Fruit fly (Drosophila melanogaster) whole organism, embryonic: Measurements from ENCODE around the gene Ssadh.

Source experiments
- ATbp ChIP-seq: fragments of 200-800 bp; sonication (Bioruptor generic); optimal IDR thresholded peaks from 2 replicates; lab custom pipeline; 2017; ENCODE audit warnings: missing biosample characterization, mild to moderate bottlenecking, missing genetic modification characterization, missing genetic modification reagents
- Asciz ChIP-seq: fragments of 200-800 bp; sonication (Bioruptor generic); optimal IDR thresholded peaks from 2 replicates; lab custom pipeline; 2017; ENCODE audit warnings: missing biosample characterization, mild to moderate bottlenecking, missing genetic modification characterization, missing genetic modification reagents
- B-H1 ChIP-seq: fragments of 200-800 bp; sonication (Bioruptor generic); IDR thresholded peaks from 3 replicates; pipeline ENCODE4 v1.3.6; 2022; ENCODE audit warnings: missing biosample characterization, missing genetic modification characterization
- C15 ChIP-seq: fragments of 200-800 bp; sonication (Bioruptor generic); IDR thresholded peaks from 3 replicates; pipeline ENCODE4 v1.3.6; 2022; ENCODE audit warnings: missing biosample characterization, missing genetic modification characterization
- CG10209 ChIP-seq: fragments of 200-800 bp; sonication (Bioruptor generic); optimal IDR thresholded peaks from 3 replicates; lab custom pipeline; 2017; ENCODE audit warnings: missing biosample characterization, mild to moderate bottlenecking, missing genetic modification characterization, missing genetic modification reagents
- CG10431 ChIP-seq: fragments of 200-800 bp; sonication (Bioruptor generic); optimal IDR thresholded peaks from 3 replicates; lab custom pipeline; 2018; ENCODE audit warnings: missing biosample characterization, mild to moderate bottlenecking, missing genetic modification characterization
- CG10979 ChIP-seq: fragments of 200-800 bp; sonication (Bioruptor generic); optimal IDR thresholded peaks from 2 replicates; lab custom pipeline; 2018; ENCODE audit warnings: missing biosample characterization, mild to moderate bottlenecking, missing genetic modification characterization, moderate library complexity
- CG13624 ChIP-seq: fragments of 200-800 bp; sonication (Bioruptor generic); optimal IDR thresholded peaks from 2 replicates; lab custom pipeline; 2016; ENCODE audit warnings: missing biosample characterization, missing genetic modification characterization
- CG13894 ChIP-seq: fragments of 200-800 bp; sonication (Bioruptor generic); optimal IDR thresholded peaks from 3 replicates; lab custom pipeline; 2018; ENCODE audit warnings: missing biosample characterization, mild to moderate bottlenecking, missing genetic modification characterization, moderate library complexity
- CG14667 ChIP-seq: fragments of 200-800 bp; sonication (Bioruptor generic); IDR thresholded peaks from 2 replicates; pipeline ENCODE4 v1.3.6; 2022; ENCODE audit warnings: missing biosample characterization, missing genetic modification characterization
- CG30431 ChIP-seq: fragments of 200-800 bp; sonication (Bioruptor generic); optimal IDR thresholded peaks from 2 replicates; lab custom pipeline; 2017; ENCODE audit warnings: missing biosample characterization, missing genetic modification characterization
- CG31441 ChIP-seq: fragments of 200-800 bp; sonication (Bioruptor generic); IDR thresholded peaks from 2 replicates; pipeline ENCODE4 v1.3.6; 2022; ENCODE audit warnings: missing biosample characterization, missing genetic modification characterization
- CG33213 ChIP-seq: fragments of 200-800 bp; sonication (Bioruptor generic); optimal IDR thresholded peaks from 3 replicates; lab custom pipeline; 2016; ENCODE audit warnings: missing biosample characterization, missing genetic modification characterization
- CG8089 ChIP-seq: fragments of 200-800 bp; sonication (Bioruptor generic); optimal IDR thresholded peaks from 3 replicates; lab custom pipeline; 2016; ENCODE audit warnings: missing biosample characterization, missing genetic modification characterization
- CG8924 ChIP-seq: fragments of 200-800 bp; optimal IDR thresholded peaks from 3 replicates; lab custom pipeline; 2019; ENCODE audit warnings: missing biosample characterization, mild to moderate bottlenecking, missing genetic modification characterization, moderate library complexity
- CG9437 ChIP-seq: fragments of 200-800 bp; sonication (Bioruptor generic); optimal IDR thresholded peaks from 2 replicates; lab custom pipeline; 2018; ENCODE audit warnings: missing biosample characterization, mild to moderate bottlenecking, missing genetic modification characterization
- CG9609 ChIP-seq: fragments of 200-800 bp; sonication (Bioruptor generic); optimal IDR thresholded peaks from 3 replicates; lab custom pipeline; 2016; ENCODE audit warnings: missing biosample characterization, missing genetic modification characterization
- Deaf1 ChIP-seq: fragments of 200-800 bp; optimal IDR thresholded peaks from 3 replicates; lab custom pipeline; 2019; ENCODE audit warnings: missing biosample characterization, mild to moderate bottlenecking, missing genetic modification characterization, moderate library complexity
- Doc3 ChIP-seq: fragments of 200-800 bp; sonication (Bioruptor generic); IDR thresholded peaks from 3 replicates; pipeline ENCODE4 v1.3.6; 2022; ENCODE audit warnings: missing biosample characterization, missing genetic modification characterization; ENCODE audit not compliant: partially characterized antibody
- HmgZ ChIP-seq: fragments of 200-800 bp; sonication (Bioruptor generic); optimal IDR thresholded peaks from 2 replicates; lab custom pipeline; 2018; ENCODE audit warnings: missing biosample characterization, mild to moderate bottlenecking, missing genetic modification characterization
- Lhr ChIP-seq: fragments of 200-800 bp; sonication (Bioruptor generic); optimal IDR thresholded peaks from 3 replicates; lab custom pipeline; 2017; ENCODE audit warnings: mild to moderate bottlenecking, missing biosample characterization, missing genetic modification reagents, missing genetic modification characterization
- Lim3 ChIP-seq: fragments of 200-800 bp; sonication (Bioruptor generic); IDR thresholded peaks from 2 replicates; pipeline ENCODE4 v1.3.6; 2022; ENCODE audit warnings: missing biosample characterization, missing genetic modification characterization
- MTF-1 ChIP-seq: fragments of 200-800 bp; sonication (Bioruptor generic); optimal IDR thresholded peaks from 2 replicates; lab custom pipeline; 2018; ENCODE audit warnings: missing biosample characterization, mild to moderate bottlenecking, missing genetic modification characterization, borderline replicate concordance
- Mrtf ChIP-seq: fragments of 200-800 bp; sonication (Bioruptor generic); IDR thresholded peaks from 3 replicates; pipeline ENCODE4 v1.3.6; 2022; ENCODE audit warnings: missing biosample characterization, missing genetic modification characterization
- Ptx1 ChIP-seq: fragments of 200-800 bp; sonication (Bioruptor generic); IDR thresholded peaks from 2 replicates; pipeline ENCODE4 v1.3.6; 2022; ENCODE audit warnings: missing biosample characterization, missing genetic modification characterization
- TFAM ChIP-seq: fragments of 200-800 bp; sonication (Bioruptor generic); optimal IDR thresholded peaks from 2 replicates; lab custom pipeline; 2017; ENCODE audit warnings: missing biosample characterization, missing genetic modification characterization, inconsistent platforms
- Taf1 ChIP-seq: fragments of 200-800 bp; sonication (Bioruptor generic); IDR thresholded peaks from 2 replicates; pipeline ENCODE4 v1.3.6; 2022; ENCODE audit warnings: missing biosample characterization, missing genetic modification characterization
- Vsx1 ChIP-seq: fragments of 200-800 bp; sonication (Bioruptor generic); optimal IDR thresholded peaks from 2 replicates; lab custom pipeline; 2017; ENCODE audit warnings: missing biosample characterization, mild to moderate bottlenecking, missing genetic modification characterization, missing genetic modification reagents
- al ChIP-seq: fragments of 200-800 bp; sonication (Bioruptor generic); IDR thresholded peaks from 2 replicates; pipeline ENCODE4 v1.3.6; 2022; ENCODE audit warnings: missing biosample characterization, missing genetic modification characterization
- br ChIP-seq: fragments of >200 bp; optimal IDR thresholded peaks from 2 replicates; lab custom pipeline; 2017
- corto ChIP-seq: fragments of 200-800 bp; sonication (Bioruptor generic); optimal IDR thresholded peaks from 2 replicates; lab custom pipeline; 2016; ENCODE audit warnings: missing biosample characterization, mild to moderate bottlenecking, missing genetic modification characterization, moderate library complexity
- da ChIP-seq: fragments of 200-800 bp; sonication (Bioruptor generic); optimal IDR thresholded peaks from 2 replicates; lab custom pipeline; 2016; ENCODE audit warnings: missing biosample characterization, missing genetic modification characterization
- ewg ChIP-seq: fragments of 200-800 bp; sonication (Bioruptor generic); optimal IDR thresholded peaks from 3 replicates; lab custom pipeline; 2017; ENCODE audit warnings: mild to moderate bottlenecking, missing biosample characterization, missing genetic modification reagents, missing genetic modification characterization
- fu2 ChIP-seq: fragments of 200-800 bp; sonication (Bioruptor generic); optimal IDR thresholded peaks from 2 replicates; lab custom pipeline; 2016; ENCODE audit warnings: missing biosample characterization, missing genetic modification characterization
- gce ChIP-seq: fragments of 200-800 bp; sonication (Bioruptor generic); IDR thresholded peaks from 3 replicates; pipeline ENCODE4 v1.3.6; 2022; ENCODE audit warnings: missing biosample characterization, missing genetic modification characterization
- gcm ChIP-seq: fragments of 200-800 bp; sonication (Bioruptor generic); optimal IDR thresholded peaks from 2 replicates; lab custom pipeline; 2019; ENCODE audit warnings: missing biosample characterization, mild to moderate bottlenecking, missing genetic modification characterization, moderate library complexity
- gt ChIP-seq: fragments of 200-800 bp; sonication (Bioruptor generic); IDR thresholded peaks from 2 replicates; pipeline ENCODE4 v1.3.6; 2022; ENCODE audit warnings: missing biosample characterization, missing genetic modification characterization
- hbn ChIP-seq: fragments of 200-800 bp; sonication (Bioruptor generic); IDR thresholded peaks from 2 replicates; pipeline ENCODE4 v1.3.6; 2022; ENCODE audit warnings: missing biosample characterization, missing genetic modification characterization; ENCODE audit not compliant: partially characterized antibody
- insv ChIP-seq, 2 experiments: fragments of 200-800 bp; sonication (Bioruptor generic); optimal IDR thresholded peaks; 3 replicates each; lab custom pipeline; 2016 to 2018; ENCODE audit warnings: missing biosample characterization in 2 of 2, missing genetic modification characterization in 2 of 2
- org-1 ChIP-seq: fragments of 200-800 bp; sonication (Bioruptor generic); optimal IDR thresholded peaks from 2 replicates; lab custom pipeline; 2017; ENCODE audit warnings: missing biosample characterization, missing genetic modification characterization
- pfk ChIP-seq: fragments of 200-800 bp; sonication (Bioruptor generic); optimal IDR thresholded peaks from 2 replicates; lab custom pipeline; 2018; ENCODE audit warnings: missing biosample characterization, mild to moderate bottlenecking, missing genetic modification characterization, moderate library complexity
- prd ChIP-seq, 3 experiments: fragments of >200 bp in 2 of 3; fragments of 200-800 bp in 1 of 3; sonication (Bioruptor generic) in 1 of 3; optimal IDR thresholded peaks in 2 of 3; IDR thresholded peaks in 1 of 3; 2 replicates in 2 of 3; 3 replicates in 1 of 3; pipeline versions ENCODE4 v1.3.6 to Lab custom; 2017 to 2022; ENCODE audit warnings: missing biosample characterization in 1 of 3, missing genetic modification characterization in 1 of 3
- repo ChIP-seq: fragments of 200-800 bp; sonication (Bioruptor generic); optimal IDR thresholded peaks from 2 replicates; lab custom pipeline; 2016; ENCODE audit warnings: missing biosample characterization, missing genetic modification characterization
- rib ChIP-seq: fragments of 200-800 bp; sonication (Bioruptor generic); IDR thresholded peaks from 2 replicates; pipeline ENCODE4 v1.3.6; 2022; ENCODE audit warnings: missing biosample characterization, missing genetic modification characterization
- scrt ChIP-seq: fragments of 200-800 bp; sonication (Bioruptor generic); optimal IDR thresholded peaks from 2 replicates; lab custom pipeline; 2018; ENCODE audit warnings: missing biosample characterization, mild to moderate bottlenecking, missing genetic modification characterization, moderate library complexity
- sisA ChIP-seq: fragments of 200-800 bp; sonication (Bioruptor generic); IDR thresholded peaks from 2 replicates; pipeline ENCODE4 v1.3.6; 2022; ENCODE audit warnings: missing biosample characterization, missing genetic modification characterization
- tap ChIP-seq: fragments of 200-800 bp; optimal IDR thresholded peaks from 3 replicates; lab custom pipeline; 2019; ENCODE audit warnings: missing biosample characterization, mild to moderate bottlenecking, missing genetic modification characterization, moderate library complexity
- tin ChIP-seq: fragments of 200-800 bp; sonication (Bioruptor generic); optimal IDR thresholded peaks from 3 replicates; lab custom pipeline; 2016; ENCODE audit warnings: missing biosample characterization, missing genetic modification characterization
- tx ChIP-seq: fragments of 200-800 bp; sonication (Bioruptor generic); optimal IDR thresholded peaks from 2 replicates; lab custom pipeline; 2016; ENCODE audit warnings: missing biosample characterization, missing genetic modification characterization
- zen ChIP-seq: fragments of 200-800 bp; sonication (Bioruptor generic); optimal IDR thresholded peaks from 3 replicates; lab custom pipeline; 2018; ENCODE audit warnings: missing biosample characterization, mild to moderate bottlenecking, missing genetic modification characterization, moderate library complexity

Ssadh gene

DNA sequence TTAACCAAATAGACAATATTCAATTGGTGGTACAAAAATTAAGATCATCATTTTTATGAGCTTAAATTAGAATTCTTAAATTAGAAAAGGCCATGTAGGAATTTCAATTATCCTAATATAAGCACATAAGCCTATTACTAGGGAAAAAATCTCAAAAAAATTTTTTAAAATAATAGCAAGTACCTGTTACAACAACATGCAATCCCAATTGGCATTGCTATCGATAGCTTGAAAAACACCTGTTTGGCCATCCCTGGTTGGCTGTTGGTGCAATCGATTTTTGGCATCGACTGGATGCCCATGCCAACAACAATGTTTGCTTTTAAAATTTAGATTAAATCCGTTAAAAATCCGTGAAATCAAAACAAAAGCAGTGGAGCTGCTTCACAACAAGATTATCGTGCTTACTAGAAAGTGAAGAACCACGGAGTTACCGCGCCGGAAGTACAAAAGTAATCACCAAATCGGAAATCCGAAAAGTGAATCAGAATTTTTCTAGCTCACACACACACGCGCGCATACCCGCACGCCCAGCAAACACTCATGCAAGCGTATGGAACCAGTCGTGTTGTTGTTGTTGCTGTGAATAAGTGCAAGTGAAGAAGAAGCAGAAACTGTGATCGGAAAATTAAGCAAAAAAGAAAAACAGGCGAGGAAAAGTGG lies 34.9 kb upstream of the Ssadh start, which contains the start of gene RASSF8 (continued):
- TF ChIP-seq tx (GFP tag; lab: Kevin White, UChicago) (no peak), ewg (no peak), CG30431 (GFP tag; lab: Kevin White, UChicago) (no peak), rib (GFP tag; lab: Robert Waterston, UW) (no peak), Taf1 (GFP tag; lab: Robert Waterston, UW) (no peak), gt (GFP tag; lab: Robert Waterston, UW) (no peak), Vsx1 (no peak), CG10979 (tag; lab: Kevin White, UChicago) (no peak), MTF-1 (GFP tag; lab: Kevin White, UChicago) (no peak), pfk (GFP tag; lab: Kevin White, UChicago) (no peak), repo (GFP tag; lab: Kevin White, UChicago) (no peak), org-1 (GFP tag; lab: Kevin White, UChicago) (no peak), br (no peak), Lim3 (no peak), CG14667 (GFP tag; lab: Robert Waterston, UW) (no peak), CG8924 (tag; lab: Kevin White, UChicago) (no peak), tin (GFP tag; lab: Kevin White, UChicago) (peak; percentile 10), scrt (GFP tag; lab: Kevin White, UChicago) (no peak), Lhr (GFP tag; lab: Kevin White, UChicago) (no peak), tap (tag; lab: Kevin White, UChicago) (no peak), CG13894 (tag; lab: Kevin White, UChicago) (peak; percentile 1), fu2 (GFP tag; lab: Kevin White, UChicago) (no peak), CG9437 (GFP tag; lab: Kevin White, UChicago) (no peak), Deaf1 (tag; lab: Kevin White, UChicago) (no peak), prd (optimal IDR thresholded peaks at IDR 0.05; lab: Kevin White, UChicago) (no peak), prd (GFP tag; IDR thresholded peaks at IDR 0.05; lab: Robert Waterston, UW) (0 out of 3 replicates have a peak, but pooled peaks have one; percentile 10), TFAM (GFP tag; lab: Kevin White, UChicago) (no peak), da (GFP tag; lab: Kevin White, UChicago) (no peak), al (GFP tag; lab: Robert Waterston, UW) (peak; percentile 13; the same call in 1 of the 2 replicates), zen (tag; lab: Kevin White, UChicago) (no peak), CG13624 (GFP tag; lab: Kevin White, UChicago) (no peak), CG9609 (GFP tag; lab: Kevin White, UChicago) (no peak), Asciz (GFP tag; lab: Kevin White, UChicago) (no peak), CG10431 (GFP tag; lab: Kevin White, UChicago) (no peak), gcm (GFP tag; lab: Kevin White, UChicago) (peak; percentile 74), hbn (GFP tag; lab: Robert Waterston, UW) (peak; percentile 48; the same call in 1 of the 2 replicates), gce (no peak), HmgZ (tag; lab: Kevin White, UChicago) (peak; percentile 48), CG8089 (GFP tag; lab: Kevin White, UChicago) (no peak), Doc3 (GFP tag; lab: Robert Waterston, UW) (peak; percentile 52; the same call in 1 of the 3 replicates), ATbp (GFP tag; lab: Kevin White, UChicago) (no peak), C15 (GFP tag; lab: Robert Waterston, UW) (no peak), insv (GFP tag; optimal IDR thresholded peaks at IDR 0.05; lab: Kevin White, UChicago) (peak; percentile 68 to 96), sisA (GFP tag; lab: Robert Waterston, UW) (no peak), B-H1 (GFP tag; lab: Robert Waterston, UW) (no peak), CG31441 (peak; percentile 38), CG33213 (GFP tag; lab: Kevin White, UChicago) (no peak), Mrtf (GFP tag; lab: Robert Waterston, UW) (no peak), Ptx1 (GFP tag; lab: Robert Waterston, UW) (no peak), CG10209 (GFP tag; lab: Kevin White, UChicago) (no peak), corto (GFP tag; lab: Kevin White, UChicago) (no peak)
